Worm (Caenorhabditis elegans): ENCODE measurements around the gene dlg-1.

DNA sequence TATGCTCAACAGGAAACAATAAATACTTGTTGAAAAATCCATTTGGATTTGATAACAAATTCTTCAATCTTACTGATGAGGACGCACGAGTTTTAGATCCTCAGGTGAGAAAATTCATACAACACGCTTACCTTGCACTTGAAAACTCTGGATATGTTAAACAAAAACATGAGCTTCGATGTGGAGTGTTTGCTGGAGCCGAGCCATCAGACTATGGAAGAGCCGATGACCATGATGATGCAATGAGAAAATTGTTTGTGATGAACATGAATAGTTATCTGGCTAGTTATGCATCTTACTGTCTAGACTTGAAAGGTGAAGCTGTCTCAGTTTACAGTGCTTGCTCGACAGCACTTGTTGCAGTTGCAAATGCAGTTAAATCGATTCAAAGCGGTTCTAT is 45.6 kb upstream of the dlg-1 start:
- no peak for TF ChIP-seq snpc-4 (tag; optimal IDR thresholded peaks at IDR 0.05)
- no peak for TF ChIP-seq unc-62 (GFP tag; optimal IDR thresholded peaks at IDR 0.05)
- no peak for TF ChIP-seq fkh-10 (GFP tag; optimal IDR thresholded peaks at IDR 0.05)
- no peak for TF ChIP-seq elt-2 (tag; optimal IDR thresholded peaks at IDR 0.05)
